Fruit fly (Drosophila melanogaster) whole organism, embryonic: ENCODE measurements around the gene CG18281.

Experiments used
- Abd-B ChIP-seq: fragments of 200-800 bp; sonication (Bioruptor generic); optimal IDR thresholded peaks from 2 replicates; lab custom pipeline; 2018; ENCODE audit warnings: missing biosample characterization, mild to moderate bottlenecking, missing genetic modification characterization, moderate library complexity
- Awh ChIP-seq: fragments of 200-800 bp; sonication (Bioruptor generic); IDR thresholded peaks from 2 replicates; pipeline ENCODE4, ENCODE4 v1.3.6; 2022; ENCODE audit warnings: missing biosample characterization, missing genetic modification characterization
- CG10209 ChIP-seq: fragments of 200-800 bp; sonication (Bioruptor generic); optimal IDR thresholded peaks from 3 replicates; lab custom pipeline; 2017; ENCODE audit warnings: missing biosample characterization, mild to moderate bottlenecking, missing genetic modification characterization, missing genetic modification reagents
- CG13894 ChIP-seq: fragments of 200-800 bp; sonication (Bioruptor generic); optimal IDR thresholded peaks from 3 replicates; lab custom pipeline; 2018; ENCODE audit warnings: missing biosample characterization, mild to moderate bottlenecking, missing genetic modification characterization, moderate library complexity
- CG14441 ChIP-seq: fragments of 200-800 bp; sonication (Bioruptor generic); IDR thresholded peaks from 2 replicates; pipeline ENCODE4 v1.3.6; 2022; ENCODE audit warnings: missing biosample characterization, missing genetic modification characterization
- CG1602 ChIP-seq: fragments of 200-800 bp; sonication (Bioruptor generic); optimal IDR thresholded peaks from 3 replicates; lab custom pipeline; 2016; ENCODE audit warnings: missing biosample characterization, missing genetic modification characterization
- CG17359 ChIP-seq: fragments of 200-800 bp; sonication (Bioruptor generic); optimal IDR thresholded peaks from 3 replicates; lab custom pipeline; 2018; ENCODE audit warnings: missing biosample characterization, mild to moderate bottlenecking, missing genetic modification characterization, moderate library complexity
- CG18599 ChIP-seq: fragments of 200-800 bp; sonication (Bioruptor generic); optimal IDR thresholded peaks from 3 replicates; lab custom pipeline; 2017; ENCODE audit warnings: missing biosample characterization, missing genetic modification characterization, mild to moderate bottlenecking, moderate library complexity, missing genetic modification reagents
- CG2120 ChIP-seq: fragments of 200-800 bp; sonication (Bioruptor generic); optimal IDR thresholded peaks from 3 replicates; lab custom pipeline; 2016; ENCODE audit warnings: missing biosample characterization, missing genetic modification characterization
- CG5245 ChIP-seq: fragments of 200-800 bp; sonication (Bioruptor generic); optimal IDR thresholded peaks from 3 replicates; lab custom pipeline; 2016; ENCODE audit warnings: missing biosample characterization, missing genetic modification characterization
- CG7556 ChIP-seq: fragments of 200-800 bp; sonication (Bioruptor generic); optimal IDR thresholded peaks from 2 replicates; lab custom pipeline; 2017; ENCODE audit warnings: missing biosample characterization, mild to moderate bottlenecking, missing genetic modification characterization
- CG7987 ChIP-seq: fragments of 200-800 bp; sonication (Bioruptor generic); optimal IDR thresholded peaks from 2 replicates; lab custom pipeline; 2018; ENCODE audit warnings: missing biosample characterization, mild to moderate bottlenecking, missing genetic modification characterization, moderate library complexity
- CG8359 ChIP-seq: fragments of 200-800 bp; sonication (Bioruptor generic); optimal IDR thresholded peaks from 2 replicates; lab custom pipeline; 2017; ENCODE audit warnings: missing biosample characterization, mild to moderate bottlenecking, missing genetic modification characterization, borderline replicate concordance
- CG8924 ChIP-seq: fragments of 200-800 bp; optimal IDR thresholded peaks from 3 replicates; lab custom pipeline; 2019; ENCODE audit warnings: missing biosample characterization, mild to moderate bottlenecking, missing genetic modification characterization, moderate library complexity
- CG9876 ChIP-seq: fragments of 200-800 bp; sonication (Bioruptor generic); optimal IDR thresholded peaks from 2 replicates; lab custom pipeline; 2016; ENCODE audit warnings: missing biosample characterization, missing genetic modification characterization
- CrebB ChIP-seq: fragments of 200-800 bp; sonication (Bioruptor generic); optimal IDR thresholded peaks from 3 replicates; lab custom pipeline; 2018; ENCODE audit warnings: missing biosample characterization, mild to moderate bottlenecking, missing genetic modification characterization
- D19A ChIP-seq: fragments of 200-800 bp; optimal IDR thresholded peaks from 3 replicates; lab custom pipeline; 2019; ENCODE audit warnings: missing biosample characterization, mild to moderate bottlenecking, missing genetic modification characterization, moderate library complexity
- Doc2 ChIP-seq: fragments of 200-800 bp; sonication (Bioruptor generic); IDR thresholded peaks from 2 replicates; pipeline ENCODE4 v1.3.6; 2022; ENCODE audit warnings: missing biosample characterization, missing genetic modification characterization
- E2f1 ChIP-seq: fragments of 200-800 bp; sonication (Bioruptor generic); IDR thresholded peaks from 2 replicates; pipeline ENCODE4 v1.3.6; 2022; ENCODE audit warnings: missing biosample characterization, missing genetic modification characterization
- Ets65A ChIP-seq: fragments of 200-800 bp; sonication (Bioruptor generic); peaks from one replicate; lab custom pipeline; 2016; ENCODE audit warnings: missing biosample characterization, missing genetic modification characterization
- GATAe ChIP-seq: fragments of 200-800 bp; sonication (Bioruptor generic); conservative IDR thresholded peaks from 2 replicates; pipeline ENCODE4 v1.3.6; 2022; ENCODE audit warnings: missing biosample characterization, missing genetic modification characterization
- HHEX ChIP-seq: fragments of 200-800 bp; sonication (Bioruptor generic); optimal IDR thresholded peaks from 3 replicates; lab custom pipeline; 2017; ENCODE audit warnings: missing biosample characterization, mild to moderate bottlenecking, missing genetic modification characterization, missing genetic modification reagents
- Hmx ChIP-seq: fragments of 200-800 bp; sonication (Bioruptor generic); optimal IDR thresholded peaks from 2 replicates; lab custom pipeline; 2016; ENCODE audit warnings: missing biosample characterization, missing genetic modification characterization
- Hr51 ChIP-seq, 2 experiments: fragments of 200-800 bp; sonication (Bioruptor generic); optimal IDR thresholded peaks; 2 replicates in 1 of 2; 3 replicates in 1 of 2; lab custom pipeline; 2016 to 2018; ENCODE audit warnings: missing biosample characterization in 2 of 2, missing genetic modification characterization in 2 of 2, mild to moderate bottlenecking in 1 of 2, moderate library complexity in 1 of 2
- MESR4 ChIP-seq: fragments of 200-800 bp; sonication (Bioruptor generic); optimal IDR thresholded peaks from 2 replicates; lab custom pipeline; 2018; ENCODE audit warnings: missing biosample characterization, mild to moderate bottlenecking, missing genetic modification characterization, moderate library complexity
- Mrtf ChIP-seq: fragments of 200-800 bp; sonication (Bioruptor generic); IDR thresholded peaks from 3 replicates; pipeline ENCODE4 v1.3.6; 2022; ENCODE audit warnings: missing biosample characterization, missing genetic modification characterization
- Six4 ChIP-seq: fragments of 200-800 bp; sonication (Bioruptor generic); optimal IDR thresholded peaks from 2 replicates; lab custom pipeline; 2016; ENCODE audit warnings: missing biosample characterization, missing genetic modification characterization
- bcd ChIP-seq: fragments of 200-800 bp; sonication (Bioruptor generic); optimal IDR thresholded peaks from 2 replicates; lab custom pipeline; 2017; ENCODE audit warnings: missing biosample characterization, mild to moderate bottlenecking, missing genetic modification characterization
- bigmax ChIP-seq: fragments of 200-800 bp; sonication (Bioruptor generic); optimal IDR thresholded peaks from 2 replicates; lab custom pipeline; 2018; ENCODE audit warnings: missing biosample characterization, mild to moderate bottlenecking, missing genetic modification characterization
- dan ChIP-seq: fragments of 200-800 bp; sonication (Bioruptor generic); IDR thresholded peaks from 2 replicates; pipeline ENCODE4 v1.3.6; 2022; ENCODE audit warnings: missing biosample characterization, missing genetic modification characterization
- dati ChIP-seq: fragments of 200-800 bp; sonication (Bioruptor generic); IDR thresholded peaks from 2 replicates; pipeline ENCODE4 v1.3.6; 2022; ENCODE audit warnings: missing biosample characterization, missing genetic modification characterization
- fd96Cb ChIP-seq: fragments of 200-800 bp; sonication (Bioruptor generic); optimal IDR thresholded peaks from 2 replicates; lab custom pipeline; 2018; ENCODE audit warnings: missing biosample characterization, mild to moderate bottlenecking, missing genetic modification characterization, moderate library complexity
- gfzf ChIP-seq: fragments of 200-800 bp; sonication (Bioruptor generic); optimal IDR thresholded peaks from 2 replicates; lab custom pipeline; 2016; ENCODE audit warnings: missing biosample characterization, mild to moderate bottlenecking, missing genetic modification characterization, moderate library complexity
- hkb ChIP-seq, 2 experiments: fragments of 200-800 bp in 1 of 2; fragments of >200 bp in 1 of 2; sonication (Bioruptor generic) in 1 of 2; IDR thresholded peaks in 1 of 2; optimal IDR thresholded peaks in 1 of 2; 2 replicates each; pipeline versions ENCODE4 v1.3.6 to Lab custom; 2017 to 2022; ENCODE audit warnings: missing biosample characterization in 1 of 2, missing genetic modification characterization in 1 of 2
- jigr1 ChIP-seq: fragments of 200-800 bp; sonication (Bioruptor generic); IDR thresholded peaks from 3 replicates; pipeline ENCODE4 v1.3.6; 2022; ENCODE audit warnings: missing biosample characterization, missing genetic modification characterization
- nom ChIP-seq: fragments of 200-800 bp; sonication (Bioruptor generic); optimal IDR thresholded peaks from 2 replicates; lab custom pipeline; 2017; ENCODE audit warnings: missing biosample characterization, missing genetic modification characterization, mild to moderate bottlenecking, moderate library complexity, missing genetic modification reagents
- oc ChIP-seq: fragments of 200-800 bp; sonication (Bioruptor generic); optimal IDR thresholded peaks from 2 replicates; lab custom pipeline; 2018; ENCODE audit warnings: missing biosample characterization, mild to moderate bottlenecking, missing genetic modification characterization, moderate library complexity
- pros ChIP-seq: fragments of 200-800 bp; sonication (Bioruptor generic); optimal IDR thresholded peaks from 3 replicates; lab custom pipeline; 2019; ENCODE audit warnings: missing biosample characterization, mild to moderate bottlenecking, missing genetic modification characterization, moderate library complexity
- repo ChIP-seq: fragments of 200-800 bp; sonication (Bioruptor generic); optimal IDR thresholded peaks from 2 replicates; lab custom pipeline; 2016; ENCODE audit warnings: missing biosample characterization, missing genetic modification characterization
- seq ChIP-seq: fragments of 200-800 bp; sonication (Bioruptor generic); IDR thresholded peaks from 2 replicates; pipeline ENCODE4 v1.3.6; 2022; ENCODE audit warnings: missing biosample characterization, missing genetic modification characterization
- sim ChIP-seq: fragments of 200-800 bp; sonication (Bioruptor generic); IDR thresholded peaks from 2 replicates; pipeline ENCODE4 v1.3.6; 2022; ENCODE audit warnings: missing biosample characterization, missing genetic modification characterization
- sug ChIP-seq: fragments of 200-800 bp; optimal IDR thresholded peaks from 2 replicates; lab custom pipeline; 2019; ENCODE audit warnings: missing biosample characterization, mild to moderate bottlenecking, missing genetic modification characterization, moderate library complexity
- tgo ChIP-seq: fragments of 200-800 bp; sonication (Bioruptor generic); IDR thresholded peaks from 3 replicates; pipeline ENCODE4 v1.3.6; 2022; ENCODE audit warnings: missing biosample characterization, missing genetic modification characterization
- tll ChIP-seq, 2 experiments: fragments of 200-800 bp in 1 of 2; fragments of >200 bp in 1 of 2; sonication (Bioruptor generic) in 1 of 2; optimal IDR thresholded peaks; 2 replicates each; lab custom pipeline; 2017 to 2019; ENCODE audit warnings: missing biosample characterization in 2 of 2, missing genetic modification characterization in 2 of 2, mild to moderate bottlenecking in 1 of 2, moderate library complexity in 1 of 2
- toy ChIP-seq: fragments of 200-800 bp; sonication (Bioruptor generic); IDR thresholded peaks from 2 replicates; pipeline ENCODE4 v1.3.6; 2022; ENCODE audit warnings: missing biosample characterization, missing genetic modification characterization
- trem ChIP-seq: fragments of 200-800 bp; optimal IDR thresholded peaks from 3 replicates; lab custom pipeline; 2019; ENCODE audit warnings: missing biosample characterization, mild to moderate bottlenecking, missing genetic modification characterization, moderate library complexity
- unpg ChIP-seq: fragments of 200-800 bp; sonication (Bioruptor generic); optimal IDR thresholded peaks from 3 replicates; lab custom pipeline; 2018; ENCODE audit warnings: missing biosample characterization, mild to moderate bottlenecking, missing genetic modification characterization, moderate library complexity
- wek ChIP-seq: fragments of 200-800 bp; sonication (Bioruptor generic); optimal IDR thresholded peaks from 3 replicates; lab custom pipeline; 2018; ENCODE audit warnings: missing biosample characterization, mild to moderate bottlenecking, missing genetic modification characterization, moderate library complexity

The CG18281 gene

dm6 chr3L:20526196-20526740, 26.6 kb downstream of the CG18281 start, which contains the start of gene Nubp2 (continued):
- TF ChIP-seq pros, result peak; percentile 53
- TF ChIP-seq CG14441 (GFP tag; lab: Robert Waterston, UW), result peak; percentile 90
- peak; percentile 75 for TF ChIP-seq Awh (GFP tag; lab: Robert Waterston, UW)
- TF ChIP-seq CG9876 (GFP tag; lab: Kevin White, UChicago), result peak; percentile 87
- TF ChIP-seq wek, result peak; percentile 99
- peak; percentile 91 for TF ChIP-seq Six4 (GFP tag; lab: Kevin White, UChicago)
- peak; percentile 98 for TF ChIP-seq Abd-B (GFP tag; lab: Kevin White, UChicago)
- TF ChIP-seq Doc2 (GFP tag; lab: Robert Waterston, UW), result no peak; the same call in none of the 2 replicates
- TF ChIP-seq trem (tag; lab: Kevin White, UChicago), result peak; percentile 92
- peak; percentile 99 for TF ChIP-seq Ets65A (GFP tag; lab: Kevin White, UChicago)
- TF ChIP-seq CG13894 (tag; lab: Kevin White, UChicago), result peak; percentile 95
- peak; percentile 96 for TF ChIP-seq CG10209 (GFP tag; lab: Kevin White, UChicago)
- TF ChIP-seq CG17359 (tag; lab: Kevin White, UChicago), result peak; percentile 90
- TF ChIP-seq dati, result peak; percentile 63; the same call in 1 of the 2 replicates
- TF ChIP-seq HHEX, result peak; percentile 94
- TF ChIP-seq jigr1 (GFP tag; lab: Robert Waterston, UW), result peak; percentile 79; the same call in 2 of the 3 replicates
- peak; percentile 90 for TF ChIP-seq GATAe (GFP tag; lab: Robert Waterston, UW)
- TF ChIP-seq bcd (GFP tag; lab: Kevin White, UChicago), result peak; percentile 96
- peak; percentile 98 for TF ChIP-seq CG2120 (GFP tag; lab: Kevin White, UChicago)
- peak; percentile 97 for TF ChIP-seq CG8924
- peak; percentile 9 for TF ChIP-seq bigmax (GFP tag; lab: Kevin White, UChicago)
- TF ChIP-seq unpg (GFP tag; lab: Kevin White, UChicago), result peak; percentile 95
- peak; percentile 89 for TF ChIP-seq CG7987 (GFP tag; lab: Kevin White, UChicago)
- TF ChIP-seq CG5245 (GFP tag; lab: Kevin White, UChicago), result peak; percentile 91
- TF ChIP-seq tll (GFP tag; optimal IDR thresholded peaks at IDR 0.05; lab: Kevin White, UChicago), result peak; percentile 82 to 88
- peak; percentile 92 for TF ChIP-seq E2f1 (GFP tag; lab: Robert Waterston, UW)
- TF ChIP-seq gfzf (GFP tag; lab: Kevin White, UChicago), result peak; percentile 14
- TF ChIP-seq Mrtf (GFP tag; lab: Robert Waterston, UW), result peak; percentile 89
- TF ChIP-seq tgo (GFP tag; lab: Robert Waterston, UW), result peak; percentile 95
- TF ChIP-seq nom, result peak; percentile 77
- TF ChIP-seq hkb (optimal IDR thresholded peaks at IDR 0.05; lab: Kevin White, UChicago), result no peak
- TF ChIP-seq hkb (GFP tag; IDR thresholded peaks at IDR 0.05; lab: Robert Waterston, UW), result peak; percentile 86; the same call in 1 of the 2 replicates
- TF ChIP-seq CG1602 (GFP tag; lab: Kevin White, UChicago), result peak; percentile 97
- TF ChIP-seq seq (GFP tag; lab: Robert Waterston, UW), result peak; percentile 92
- peak; percentile 92 to 95 for TF ChIP-seq Hr51 (GFP tag; optimal IDR thresholded peaks at IDR 0.05; lab: Kevin White, UChicago)
- TF ChIP-seq CG8359 (GFP tag; lab: Kevin White, UChicago), result peak; percentile 80
- TF ChIP-seq CG18599 (GFP tag; lab: Kevin White, UChicago), result peak; percentile 95
- peak; percentile 95 for TF ChIP-seq fd96Cb (tag; lab: Kevin White, UChicago)
- peak; percentile 97 for TF ChIP-seq sug (tag; lab: Kevin White, UChicago)
- peak; percentile 95 for TF ChIP-seq CG7556 (GFP tag; lab: Kevin White, UChicago)
- TF ChIP-seq sim, result peak; percentile 84
- TF ChIP-seq Hmx (GFP tag; lab: Kevin White, UChicago), result peak; percentile 91
- TF ChIP-seq toy, result peak; percentile 85; the same call in 1 of the 2 replicates
- TF ChIP-seq repo (GFP tag; lab: Kevin White, UChicago), result peak; percentile 80
- TF ChIP-seq oc (tag; lab: Kevin White, UChicago), result peak; percentile 86
- peak; percentile 91 for TF ChIP-seq D19A (tag; lab: Kevin White, UChicago)
- peak; percentile 41 for TF ChIP-seq MESR4 (GFP tag; lab: Kevin White, UChicago)
- peak; percentile 87 for TF ChIP-seq CrebB (tag; lab: Kevin White, UChicago)
- TF ChIP-seq dan, result no peak
